Worm (Caenorhabditis elegans) whole organism, mixed stage, embryonic: ENCODE measurements around the gene ribo-1.

Source experiments
- blmp-1 ChIP-seq: fragments of 150-350 bp; optimal IDR thresholded peaks from 2 replicates; lab custom pipeline; 2014; ENCODE audit warnings: missing biosample characterization, missing genetic modification characterization
- ces-1 ChIP-seq: fragments of 150-350 bp; optimal IDR thresholded peaks from 2 replicates; lab custom pipeline; 2014; ENCODE audit warnings: missing biosample characterization, missing genetic modification reagents, missing genetic modification characterization
- elt-1 ChIP-seq: sonication (generic microtip); optimal IDR thresholded peaks from 2 replicates; lab custom pipeline; 2017; ENCODE audit warnings: missing genetic modification characterization, mild to moderate bottlenecking, missing compliant biosample characterization, antibody characterized with exemption, moderate library complexity, borderline replicate concordance; ENCODE audit not compliant: insufficient read depth
- lsy-2 ChIP-seq: fragments of 150-350 bp; optimal IDR thresholded peaks from 2 replicates; lab custom pipeline; 2014; ENCODE audit warnings: missing biosample characterization, missing genetic modification characterization
- nhr-12 ChIP-seq: fragments of 150-350 bp; optimal IDR thresholded peaks from 2 replicates; lab custom pipeline; 2014; ENCODE audit warnings: missing biosample characterization, missing genetic modification characterization
- nhr-237 ChIP-seq: fragments of 150-350 bp; optimal IDR thresholded peaks from 2 replicates; lab custom pipeline; 2014; ENCODE audit warnings: missing biosample characterization, missing genetic modification characterization
- snpc-4 ChIP-seq: fragments of 150-350 bp; optimal IDR thresholded peaks from 2 replicates; lab custom pipeline; 2014; ENCODE audit warnings: missing biosample characterization, missing genetic modification characterization
- unc-62 ChIP-seq: fragments of 150-350 bp; optimal IDR thresholded peaks from 2 replicates; lab custom pipeline; 2014; ENCODE audit warnings: missing biosample characterization, missing genetic modification reagents, missing genetic modification characterization
- zip-8 ChIP-seq: fragments of 150-350 bp; optimal IDR thresholded peaks from 2 replicates; lab custom pipeline; 2014; ENCODE audit warnings: missing biosample characterization, missing genetic modification characterization
- ztf-11 ChIP-seq: fragments of 150-350 bp; optimal IDR thresholded peaks from 2 replicates; lab custom pipeline; 2014; ENCODE audit warnings: missing biosample characterization, missing genetic modification characterization

ce11 chrIV:6905947-6906489 is 4.5 kb upstream of the ribo-1 start, which contains the start of the genes T22D1.17 and T22D1.8:
- no peak for TF ChIP-seq blmp-1 (tag; lab: Kevin White, UChicago)
- no peak for TF ChIP-seq nhr-237 (tag; lab: Kevin White, UChicago)
- TF ChIP-seq elt-1 (tag; lab: Kevin White, UChicago) = no peak
- no peak for TF ChIP-seq zip-8
- no peak for TF ChIP-seq lsy-2 (tag; lab: Kevin White, UChicago)
- no peak for TF ChIP-seq ces-1 (GFP tag; lab: Kevin White, UChicago)
- TF ChIP-seq snpc-4 (tag; lab: Kevin White, UChicago) = no peak
- no peak for TF ChIP-seq unc-62
- no peak for TF ChIP-seq ztf-11
- TF ChIP-seq nhr-12 (tag; lab: Kevin White, UChicago) = no peak
